Fruit fly (Drosophila melanogaster) whole organism, pupa: ENCODE measurements around the gene mRpS7.

Experiments used
- CG10348 ChIP-seq: fragments of 200-800 bp; sonication (Bioruptor generic); IDR thresholded peaks from 2 replicates; pipeline ENCODE4 v1.3.6; 2022; ENCODE audit warnings: missing biosample characterization, missing genetic modification characterization
- CG13204 ChIP-seq: fragments of 200-800 bp; sonication (Bioruptor generic); optimal IDR thresholded peaks from 2 replicates; lab custom pipeline; 2018; ENCODE audit warnings: missing biosample characterization, mild to moderate bottlenecking, missing genetic modification characterization, moderate library complexity
- CG32121 ChIP-seq: fragments of 200-800 bp; sonication (Bioruptor generic); IDR thresholded peaks from 2 replicates; pipeline ENCODE4 v1.3.6; 2022; ENCODE audit warnings: missing biosample characterization, missing genetic modification characterization
- CG34367 ChIP-seq: fragments of 200-800 bp; sonication (Bioruptor generic); optimal IDR thresholded peaks from 2 replicates; lab custom pipeline; 2018; ENCODE audit warnings: missing biosample characterization, mild to moderate bottlenecking, missing genetic modification characterization
- CG4496 ChIP-seq: fragments of 200-800 bp; sonication (Bioruptor generic); IDR thresholded peaks from 3 replicates; pipeline ENCODE4 v1.3.6; 2022; ENCODE audit warnings: missing biosample characterization, missing genetic modification characterization
- CG9948 ChIP-seq: fragments of 200-800 bp; sonication (Bioruptor generic); optimal IDR thresholded peaks from 2 replicates; lab custom pipeline; 2018; ENCODE audit warnings: missing biosample characterization, mild to moderate bottlenecking, missing genetic modification characterization, moderate library complexity
- D1 ChIP-seq: fragments of 200-800 bp; sonication (Bioruptor generic); optimal IDR thresholded peaks from 2 replicates; lab custom pipeline; 2018; ENCODE audit warnings: missing biosample characterization, mild to moderate bottlenecking, missing genetic modification characterization, moderate library complexity
- Pif1A ChIP-seq: fragments of 200-800 bp; sonication (Bioruptor generic); optimal IDR thresholded peaks from 3 replicates; lab custom pipeline; 2016; ENCODE audit warnings: missing biosample characterization, missing genetic modification characterization
- Snoo ChIP-seq: fragments of 200-800 bp; sonication (Bioruptor generic); optimal IDR thresholded peaks from 3 replicates; lab custom pipeline; 2017; ENCODE audit warnings: missing biosample characterization, mild to moderate bottlenecking, missing genetic modification characterization, inconsistent platforms
- rn ChIP-seq: fragments of 200-800 bp; sonication (Bioruptor generic); IDR thresholded peaks from 2 replicates; pipeline ENCODE4 v1.3.6; 2022; ENCODE audit warnings: missing biosample characterization, missing genetic modification characterization

DNA sequence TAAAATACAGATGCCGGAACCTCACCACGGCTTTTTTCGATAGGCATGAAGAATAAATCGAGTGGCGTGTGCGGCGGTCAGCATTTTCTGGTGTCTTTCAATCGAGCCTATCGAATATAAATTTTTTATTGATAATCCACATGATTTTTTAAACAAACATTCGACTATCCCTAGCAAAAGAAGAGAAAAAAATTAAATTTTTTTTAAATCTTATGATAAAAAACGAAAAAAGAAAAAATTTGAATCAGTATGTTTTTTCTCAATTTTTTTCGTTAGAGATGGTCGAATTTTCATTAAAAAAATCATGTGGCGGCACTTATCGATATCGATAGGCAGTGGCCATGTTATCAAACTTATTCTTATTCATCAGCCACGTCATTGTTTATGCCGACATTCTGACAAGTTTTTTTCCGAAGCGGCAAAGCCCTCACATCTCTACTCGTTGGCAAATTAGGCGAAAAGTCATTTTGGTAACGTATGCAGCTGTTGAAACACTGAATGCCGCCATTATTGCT is 40.1 kb downstream of the mRpS7 start, which contains the start of the genes SmB and KdelR:
- no peak for TF ChIP-seq CG13204 (GFP tag; lab: Kevin White, UChicago)
- no peak for TF ChIP-seq Snoo
- no peak for TF ChIP-seq CG9948 (tag; lab: Kevin White, UChicago)
- TF ChIP-seq rn (GFP tag; lab: Robert Waterston, UW) = no peak
- TF ChIP-seq D1 = no peak
- TF ChIP-seq Pif1A (GFP tag; lab: Kevin White, UChicago) = no peak
- TF ChIP-seq CG4496 (GFP tag; lab: Robert Waterston, UW) = no peak
- no peak for TF ChIP-seq CG10348 (GFP tag; lab: Robert Waterston, UW)
- TF ChIP-seq CG34367 = no peak
- TF ChIP-seq CG32121 (GFP tag; lab: Robert Waterston, UW) = no peak
